Worm (Caenorhabditis elegans) whole organism, L2 larva: ENCODE data around the gene Y75B12B.3.

Experiments
- C34F6.9 ChIP-seq: fragments of 150-350 bp; optimal IDR thresholded peaks from 2 replicates; lab custom pipeline; 2014; ENCODE audit warnings: missing biosample characterization, missing genetic modification characterization
- F13H6.1 ChIP-seq: sonication (generic microtip); optimal IDR thresholded peaks from 2 replicates; lab custom pipeline; 2016; ENCODE audit warnings: missing genetic modification characterization, missing compliant biosample characterization
- R02D3.7 ChIP-seq: fragments of 150-350 bp; optimal IDR thresholded peaks from 2 replicates; lab custom pipeline; 2014; ENCODE audit warnings: missing biosample characterization, missing genetic modification characterization
- alr-1 ChIP-seq: fragments of 150-350 bp; optimal IDR thresholded peaks from 2 replicates; lab custom pipeline; 2014; ENCODE audit warnings: missing biosample characterization, missing genetic modification characterization
- ama-1 ChIP-seq: fragments of 150-350 bp; optimal IDR thresholded peaks from 2 replicates; lab custom pipeline; 2018; ENCODE audit warnings: inconsistent platforms
- blmp-1 ChIP-seq: sonication (generic microtip); optimal IDR thresholded peaks from 2 replicates; lab custom pipeline; 2017; ENCODE audit warnings: missing genetic modification characterization, mild to moderate bottlenecking, missing compliant biosample characterization, antibody characterized with exemption, moderate library complexity; ENCODE audit not compliant: insufficient read depth
- ceh-16 ChIP-seq: fragments of 150-350 bp; optimal IDR thresholded peaks from 2 replicates; lab custom pipeline; 2014; ENCODE audit warnings: missing biosample characterization, missing genetic modification characterization
- ceh-82 ChIP-seq: fragments of 150-350 bp; optimal IDR thresholded peaks from 2 replicates; lab custom pipeline; 2014; ENCODE audit warnings: missing biosample characterization, missing genetic modification characterization
- crh-2 ChIP-seq: sonication (generic microtip); optimal IDR thresholded peaks from 2 replicates; lab custom pipeline; 2017; ENCODE audit warnings: missing biosample characterization, missing genetic modification characterization
- fos-1 ChIP-seq: fragments of 150-350 bp; optimal IDR thresholded peaks from 2 replicates; lab custom pipeline; 2014; ENCODE audit warnings: missing biosample characterization, missing genetic modification characterization
- gmeb-1 ChIP-seq: fragments of 150-350 bp; optimal IDR thresholded peaks from 2 replicates; lab custom pipeline; 2014; ENCODE audit warnings: missing biosample characterization, missing genetic modification characterization
- lin-11 ChIP-seq: fragments of 150-350 bp; sonication (generic microtip); optimal IDR thresholded peaks from 2 replicates; lab custom pipeline; 2014; ENCODE audit warnings: missing biosample characterization, missing genetic modification characterization, inconsistent platforms, mixed read lengths
- lin-13 ChIP-seq: fragments of 150-350 bp; optimal IDR thresholded peaks from 2 replicates; lab custom pipeline; 2014; ENCODE audit warnings: missing biosample characterization, missing genetic modification reagents, missing genetic modification characterization
- lin-39 ChIP-seq: fragments of 150-350 bp; optimal IDR thresholded peaks from 2 replicates; lab custom pipeline; 2014; ENCODE audit warnings: missing biosample characterization, missing genetic modification reagents, missing genetic modification characterization
- lsy-2 ChIP-seq, 2 experiments: fragments of 150-350 bp in 1 of 2; sonication (generic microtip) in 1 of 2; optimal IDR thresholded peaks; 2 replicates each; lab custom pipeline; 2014 to 2017; ENCODE audit warnings: missing biosample characterization in 2 of 2, missing genetic modification characterization in 2 of 2
- mab-5 ChIP-seq: fragments of 150-350 bp; optimal IDR thresholded peaks from 2 replicates; lab custom pipeline; 2014; ENCODE audit warnings: missing biosample characterization, missing genetic modification characterization
- mbf-1 ChIP-seq: sonication (generic microtip); optimal IDR thresholded peaks from 2 replicates; lab custom pipeline; 2017; ENCODE audit warnings: missing biosample characterization, missing genetic modification characterization
- mdl-1 ChIP-seq, 2 experiments: fragments of 150-350 bp in 1 of 2; sonication (generic microtip) in 1 of 2; optimal IDR thresholded peaks; 2 replicates each; lab custom pipeline; 2017; ENCODE audit warnings: missing biosample characterization in 2 of 2, missing genetic modification characterization in 2 of 2
- nhr-10 ChIP-seq: sonication (generic microtip); optimal IDR thresholded peaks from 2 replicates; lab custom pipeline; 2017; ENCODE audit warnings: missing biosample characterization, missing genetic modification characterization
- nhr-11 ChIP-seq: fragments of 150-350 bp; optimal IDR thresholded peaks from 2 replicates; lab custom pipeline; 2014; ENCODE audit warnings: missing biosample characterization, missing genetic modification characterization
- nhr-129 ChIP-seq: fragments of 150-350 bp; optimal IDR thresholded peaks from 2 replicates; lab custom pipeline; 2014; ENCODE audit warnings: missing biosample characterization, missing genetic modification characterization
- nhr-21 ChIP-seq: fragments of 150-350 bp; optimal IDR thresholded peaks from 2 replicates; lab custom pipeline; 2014; ENCODE audit warnings: missing biosample characterization, missing genetic modification characterization
- nhr-237 ChIP-seq: fragments of 150-350 bp; optimal IDR thresholded peaks from 2 replicates; lab custom pipeline; 2014; ENCODE audit warnings: missing biosample characterization, missing genetic modification characterization
- nhr-25 ChIP-seq: fragments of 150-350 bp; sonication (generic microtip); optimal IDR thresholded peaks from 3 replicates; lab custom pipeline; 2014; ENCODE audit warnings: missing biosample characterization, missing genetic modification characterization
- peb-1 ChIP-seq: fragments of 150-350 bp; optimal IDR thresholded peaks from 2 replicates; lab custom pipeline; 2014; ENCODE audit warnings: missing biosample characterization, missing genetic modification characterization
- sem-4 ChIP-seq: fragments of 150-350 bp; optimal IDR thresholded peaks from 2 replicates; lab custom pipeline; 2014; ENCODE audit warnings: missing biosample characterization, missing genetic modification reagents, missing genetic modification characterization
- skn-1 ChIP-seq: sonication (generic microtip); optimal IDR thresholded peaks from 2 replicates; lab custom pipeline; 2017; ENCODE audit warnings: missing biosample characterization, missing genetic modification characterization
- sma-3 ChIP-seq: sonication (generic microtip); optimal IDR thresholded peaks from 2 replicates; lab custom pipeline; 2016; ENCODE audit warnings: missing genetic modification reagents, missing genetic modification characterization, missing compliant biosample characterization
- sma-9 ChIP-seq, 2 experiments: fragments of 150-350 bp in 1 of 2; sonication (generic microtip) in 1 of 2; optimal IDR thresholded peaks; 2 replicates each; lab custom pipeline; 2014 to 2016; ENCODE audit warnings: missing genetic modification characterization in 2 of 2, mild to moderate bottlenecking in 1 of 2, missing biosample characterization in 1 of 2, missing compliant biosample characterization in 1 of 2, missing genetic modification reagents in 1 of 2, moderate library complexity in 1 of 2
- snpc-4 ChIP-seq: fragments of 150-350 bp; optimal IDR thresholded peaks from 2 replicates; lab custom pipeline; 2014; ENCODE audit warnings: missing biosample characterization, missing genetic modification characterization
- unc-55 ChIP-seq: fragments of 150-350 bp; sonication (generic microtip); optimal IDR thresholded peaks from 3 replicates; lab custom pipeline; 2014; ENCODE audit warnings: missing biosample characterization, missing genetic modification reagents, missing genetic modification characterization
- ztf-1 ChIP-seq: fragments of 200-800 bp; sonication (Bioruptor generic); conservative IDR thresholded peaks from 2 replicates; pipeline ENCODE4 v1.3.6; 2022; ENCODE audit warnings: missing genetic modification characterization, missing compliant biosample characterization
- ztf-11 ChIP-seq: sonication (generic microtip); optimal IDR thresholded peaks from 2 replicates; lab custom pipeline; 2017; ENCODE audit warnings: missing biosample characterization, missing genetic modification characterization
- ztf-4 ChIP-seq: fragments of 150-350 bp; optimal IDR thresholded peaks from 2 replicates; lab custom pipeline; 2014; ENCODE audit warnings: missing biosample characterization, missing genetic modification characterization

Gene Y75B12B.3

ce11 chrV:15143798-15144197 lies 42.3 kb downstream of the Y75B12B.3 start, which contains the start of gene K08F9.4:
K08F9.4 (plus strand) TSS chrV:15144019.
- TF ChIP-seq gmeb-1 (tag; lab: Kevin White, UChicago) (peak; percentile 72), crh-2 (tag; lab: Kevin White, UChicago) (peak; percentile 48), nhr-25 (peak; percentile 68), nhr-129 (tag; lab: Kevin White, UChicago) (peak; percentile 48), lin-13 (peak; percentile 66), alr-1 (tag; lab: Kevin White, UChicago) (no peak), nhr-21 (tag; lab: Kevin White, UChicago) (peak; percentile 26), ztf-1 (GFP tag; lab: Robert Waterston, UW) (no peak), blmp-1 (tag; lab: Kevin White, UChicago) (peak; percentile 100), sma-3 (GFP tag; lab: Kevin White, UChicago) (peak; percentile 68), snpc-4 (no peak), lsy-2 (tag; optimal IDR thresholded peaks at IDR 0.05; lab: Kevin White, UChicago) (no peak), C34F6.9 (tag; lab: Kevin White, UChicago) (peak; percentile 78), sma-9 (GFP tag; optimal IDR thresholded peaks at IDR 0.05; lab: Kevin White, UChicago) (peak; percentile 46), sma-9 (tag; optimal IDR thresholded peaks at IDR 0.05; lab: Kevin White, UChicago) (no peak), sem-4 (tag; lab: Kevin White, UChicago) (peak; percentile 2), ceh-16 (tag; lab: Kevin White, UChicago) (no peak), unc-55 (GFP tag; lab: Kevin White, UChicago) (peak; percentile 84), fos-1 (tag; lab: Kevin White, UChicago) (peak; percentile 47), nhr-11 (tag; lab: Kevin White, UChicago) (no peak)

- TF ChIP-seq mdl-1 (tag; optimal IDR thresholded peaks at IDR 0.05; lab: Kevin White, UChicago) (no peak), lsy-2 (tag; optimal IDR thresholded peaks at IDR 0.05; lab: Kevin White, UChicago) (no peak), F13H6.1 (tag; lab: Kevin White, UChicago) (no peak), ama-1 (lab: Kevin White, UChicago) (no peak), gmeb-1 (tag; lab: Kevin White, UChicago) (no peak), crh-2 (tag; lab: Kevin White, UChicago) (no peak), nhr-21 (tag; lab: Kevin White, UChicago) (no peak), ztf-4 (tag; lab: Kevin White, UChicago) (no peak), C34F6.9 (tag; lab: Kevin White, UChicago) (no peak), peb-1 (tag; lab: Kevin White, UChicago) (no peak), nhr-25 (no peak), lin-13 (no peak)
Observed at ce11 chrV:15143285-15143684, 42.8 kb downstream of the Y75B12B.3 start, which contains the start of gene K08F9.1. K08F9.1 (minus strand) TSS chrV:15143385.

ce11 chrV:15140247-15140646 lies 45.8 kb downstream of the Y75B12B.3 start, which contains the start of gene K08F9.3:
K08F9.3 (plus strand) TSS chrV:15140547.
- TF ChIP-seq R02D3.7, result no peak
- no peak for TF ChIP-seq mbf-1 (tag; lab: Kevin White, UChicago)
- no peak for TF ChIP-seq ztf-1 (GFP tag; lab: Robert Waterston, UW)
- TF ChIP-seq skn-1 (tag; lab: Kevin White, UChicago), result no peak
- no peak for TF ChIP-seq ceh-82 (tag; lab: Kevin White, UChicago)
- no peak for TF ChIP-seq mab-5
- TF ChIP-seq nhr-21 (tag; lab: Kevin White, UChicago), result no peak
- TF ChIP-seq fos-1 (tag; lab: Kevin White, UChicago), result no peak
- TF ChIP-seq nhr-10, result no peak
- no peak for TF ChIP-seq F13H6.1 (tag; lab: Kevin White, UChicago)
- no peak for TF ChIP-seq lin-39 (tag; lab: Kevin White, UChicago)
- TF ChIP-seq C34F6.9 (tag; lab: Kevin White, UChicago), result no peak
- TF ChIP-seq peb-1 (tag; lab: Kevin White, UChicago), result no peak
- no peak for TF ChIP-seq ztf-11
- no peak for TF ChIP-seq lin-11 (tag; lab: Kevin White, UChicago)
- TF ChIP-seq nhr-237, result no peak
- no peak for TF ChIP-seq crh-2 (tag; lab: Kevin White, UChicago)
- TF ChIP-seq, all 48 proteins: peak for 0

- peak; percentile 42 for TF ChIP-seq fos-1 (tag; lab: Kevin White, UChicago)
- TF ChIP-seq lsy-2 (tag; optimal IDR thresholded peaks at IDR 0.05; lab: Kevin White, UChicago), result no peak
- TF ChIP-seq, all 48 proteins: peak for 1
Observed at ce11 chrV:15139811-15140210, 46.3 kb downstream of the Y75B12B.3 start.
